Worm (Caenorhabditis elegans) whole organism, early embryonic: ENCODE measurements around the gene T14G11.1.

ENCODE experiments used
- F13C5.2 ChIP-seq: sonication (generic microtip); optimal IDR thresholded peaks from 2 replicates; lab custom pipeline; 2017; ENCODE audit warnings: mild to moderate bottlenecking, missing genetic modification characterization, inconsistent platforms, missing compliant biosample characterization
- ama-1 ChIP-seq: fragments of 150-350 bp; optimal IDR thresholded peaks from 2 replicates; lab custom pipeline; 2014
- flt-1 ChIP-seq: fragments of 200-800 bp; sonication (Bioruptor generic); IDR thresholded peaks from 2 replicates; pipeline ENCODE4 v1.3.6; 2022; ENCODE audit warnings: missing genetic modification characterization, missing compliant biosample characterization
- hmg-4 ChIP-seq: fragments of 200-800 bp; sonication (Bioruptor generic); optimal IDR thresholded peaks from 2 replicates; lab custom pipeline; 2018; ENCODE audit warnings: mild to moderate bottlenecking, missing genetic modification characterization, missing compliant biosample characterization
- hnd-1 ChIP-seq: sonication (generic microtip); optimal IDR thresholded peaks from 2 replicates; lab custom pipeline; 2016; ENCODE audit warnings: missing genetic modification characterization, missing compliant biosample characterization
- pes-1 ChIP-seq: fragments of 200-800 bp; sonication (Bioruptor generic); IDR thresholded peaks from 2 replicates; pipeline ENCODE4 v1.3.6; 2022; ENCODE audit warnings: missing genetic modification reagents, missing genetic modification characterization, missing compliant biosample characterization
- scrt-1 ChIP-seq: fragments of 200-800 bp; sonication (Bioruptor generic); IDR thresholded peaks from 2 replicates; pipeline ENCODE4 v1.3.6; 2022; ENCODE audit warnings: missing genetic modification characterization, missing compliant biosample characterization
- sea-1 ChIP-seq: fragments of 200-800 bp; sonication (Bioruptor generic); conservative IDR thresholded peaks from 2 replicates; pipeline ENCODE4 v1.3.6; 2022; ENCODE audit warnings: missing genetic modification characterization, missing compliant biosample characterization
- tbx-11 ChIP-seq: fragments of 200-800 bp; sonication (Bioruptor generic); IDR thresholded peaks from 2 replicates; pipeline ENCODE4 v1.3.6; 2022; ENCODE audit warnings: missing genetic modification characterization, missing compliant biosample characterization

ce11 chrX:2654334-2654733 lies 34.5 kb upstream of the T14G11.1 start:
- TF ChIP-seq F13C5.2, result no peak
- no peak for TF ChIP-seq pes-1
- no peak for TF ChIP-seq flt-1 (GFP tag; lab: Robert Waterston, UW)
- TF ChIP-seq tbx-11 (GFP tag; lab: Robert Waterston, UW), result no peak
- no peak for TF ChIP-seq ama-1 (lab: Kevin White, UChicago)
- TF ChIP-seq scrt-1 (GFP tag; lab: Robert Waterston, UW), result no peak
- TF ChIP-seq sea-1 (GFP tag; lab: Robert Waterston, UW), result no peak
- no peak for TF ChIP-seq hnd-1 (tag; lab: Kevin White, UChicago)
- TF ChIP-seq hmg-4 (GFP tag; lab: Kevin White, UChicago), result no peak
